Worm (Caenorhabditis elegans) whole organism, early embryonic: ENCODE data around the gene C14B9.3.

Experiments
- B0310.2 ChIP-seq: sonication (generic microtip); optimal IDR thresholded peaks from 2 replicates; lab custom pipeline; 2016; ENCODE audit warnings: mild to moderate bottlenecking, missing genetic modification characterization, missing compliant biosample characterization
- F13C5.2 ChIP-seq: sonication (generic microtip); optimal IDR thresholded peaks from 2 replicates; lab custom pipeline; 2017; ENCODE audit warnings: mild to moderate bottlenecking, missing genetic modification characterization, inconsistent platforms, missing compliant biosample characterization
- aly-1 ChIP-seq: sonication (generic microtip); optimal IDR thresholded peaks from 2 replicates; lab custom pipeline; 2016; ENCODE audit warnings: missing genetic modification characterization, missing compliant biosample characterization
- ama-1 ChIP-seq: fragments of 150-350 bp; optimal IDR thresholded peaks from 2 replicates; lab custom pipeline; 2014
- ceh-13 ChIP-seq: fragments of 200-800 bp; sonication (Bioruptor generic); optimal IDR thresholded peaks from 2 replicates; lab custom pipeline; 2018; ENCODE audit warnings: mild to moderate bottlenecking, missing genetic modification characterization, missing compliant biosample characterization
- ceh-36 ChIP-seq: sonication (generic microtip); optimal IDR thresholded peaks from 2 replicates; lab custom pipeline; 2016; ENCODE audit warnings: missing genetic modification characterization, inconsistent platforms, missing compliant biosample characterization
- ets-7 ChIP-seq: sonication (generic microtip); optimal IDR thresholded peaks from 2 replicates; lab custom pipeline; 2016; ENCODE audit warnings: missing genotype, missing genetic modification characterization, missing compliant biosample characterization
- flt-1 ChIP-seq: fragments of 200-800 bp; sonication (Bioruptor generic); IDR thresholded peaks from 2 replicates; pipeline ENCODE4 v1.3.6; 2022; ENCODE audit warnings: missing genetic modification characterization, missing compliant biosample characterization
- hmbx-1 ChIP-seq: sonication (generic microtip); optimal IDR thresholded peaks from 2 replicates; lab custom pipeline; 2016; ENCODE audit warnings: mild to moderate bottlenecking, missing genetic modification characterization, missing compliant biosample characterization
- hmg-4 ChIP-seq: fragments of 200-800 bp; sonication (Bioruptor generic); optimal IDR thresholded peaks from 2 replicates; lab custom pipeline; 2018; ENCODE audit warnings: mild to moderate bottlenecking, missing genetic modification characterization, missing compliant biosample characterization
- hnd-1 ChIP-seq: sonication (generic microtip); optimal IDR thresholded peaks from 2 replicates; lab custom pipeline; 2016; ENCODE audit warnings: missing genetic modification characterization, missing compliant biosample characterization
- pes-1 ChIP-seq: fragments of 200-800 bp; sonication (Bioruptor generic); IDR thresholded peaks from 2 replicates; pipeline ENCODE4 v1.3.6; 2022; ENCODE audit warnings: missing genetic modification reagents, missing genetic modification characterization, missing compliant biosample characterization
- scrt-1 ChIP-seq: fragments of 200-800 bp; sonication (Bioruptor generic); IDR thresholded peaks from 2 replicates; pipeline ENCODE4 v1.3.6; 2022; ENCODE audit warnings: missing genetic modification characterization, missing compliant biosample characterization
- sea-1 ChIP-seq: fragments of 200-800 bp; sonication (Bioruptor generic); conservative IDR thresholded peaks from 2 replicates; pipeline ENCODE4 v1.3.6; 2022; ENCODE audit warnings: missing genetic modification characterization, missing compliant biosample characterization
- tbx-11 ChIP-seq: fragments of 200-800 bp; sonication (Bioruptor generic); IDR thresholded peaks from 2 replicates; pipeline ENCODE4 v1.3.6; 2022; ENCODE audit warnings: missing genetic modification characterization, missing compliant biosample characterization
- tbx-37 ChIP-seq: fragments of 200-800 bp; sonication (Bioruptor generic); conservative IDR thresholded peaks from 2 replicates; pipeline ENCODE4 v1.3.6; 2022; ENCODE audit warnings: missing genetic modification reagents, missing genetic modification characterization, missing compliant biosample characterization
- tra-4 ChIP-seq: sonication (generic microtip); optimal IDR thresholded peaks from 2 replicates; lab custom pipeline; 2017; ENCODE audit warnings: missing genetic modification characterization, missing compliant biosample characterization

Gene C14B9.3

DNA sequence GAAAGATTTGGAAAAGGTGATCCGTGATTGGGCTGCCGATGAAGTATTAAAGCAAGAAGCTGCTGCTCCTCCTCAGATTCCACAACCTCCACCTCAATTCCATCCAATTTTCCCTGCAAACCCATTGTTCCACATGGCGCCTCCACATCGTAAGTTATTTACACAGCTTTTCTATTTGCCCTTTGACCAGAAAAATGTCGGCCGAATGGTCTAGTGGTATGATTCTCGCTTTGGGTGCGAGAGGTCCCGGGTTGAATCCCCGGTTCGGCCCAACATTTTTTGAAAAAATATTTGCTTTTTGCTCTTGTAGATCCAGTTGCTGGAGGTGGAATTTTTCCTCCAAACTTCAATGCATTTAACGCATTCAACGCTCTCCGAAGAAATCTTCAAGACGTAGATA, 39.4 kb upstream of the C14B9.3 start:
- no peak for TF ChIP-seq pes-1
- 0 out of 2 replicates have a peak, but pooled peaks have one; percentile 8 for TF ChIP-seq scrt-1 (GFP tag; lab: Robert Waterston, UW)

- no peak for TF ChIP-seq tbx-11 (GFP tag; lab: Robert Waterston, UW)
- TF ChIP-seq hmbx-1 (tag; lab: Kevin White, UChicago) = no peak
- no peak for TF ChIP-seq ets-7 (tag; lab: Kevin White, UChicago)
- TF ChIP-seq hnd-1 (tag; lab: Kevin White, UChicago) = no peak
- TF ChIP-seq aly-1 (tag; lab: Kevin White, UChicago) = no peak
- TF ChIP-seq hmg-4 = no peak
- TF ChIP-seq F13C5.2 (tag; lab: Kevin White, UChicago) = no peak
- TF ChIP-seq tbx-37 = no peak
- no peak for TF ChIP-seq pes-1
- no peak for TF ChIP-seq B0310.2 (tag; lab: Kevin White, UChicago)
- TF ChIP-seq ceh-36 (tag; lab: Kevin White, UChicago) = no peak
- TF ChIP-seq flt-1 = no peak
- no peak for TF ChIP-seq ceh-13 (GFP tag; lab: Kevin White, UChicago)
- no peak for TF ChIP-seq tra-4 (tag; lab: Kevin White, UChicago)
- TF ChIP-seq ama-1 (lab: Kevin White, UChicago) = no peak
- TF ChIP-seq scrt-1 (GFP tag; lab: Robert Waterston, UW) = no peak
Measured at ce11 chrIII:8077180-8077579, 31.4 kb upstream of the C14B9.3 start.

DNA sequence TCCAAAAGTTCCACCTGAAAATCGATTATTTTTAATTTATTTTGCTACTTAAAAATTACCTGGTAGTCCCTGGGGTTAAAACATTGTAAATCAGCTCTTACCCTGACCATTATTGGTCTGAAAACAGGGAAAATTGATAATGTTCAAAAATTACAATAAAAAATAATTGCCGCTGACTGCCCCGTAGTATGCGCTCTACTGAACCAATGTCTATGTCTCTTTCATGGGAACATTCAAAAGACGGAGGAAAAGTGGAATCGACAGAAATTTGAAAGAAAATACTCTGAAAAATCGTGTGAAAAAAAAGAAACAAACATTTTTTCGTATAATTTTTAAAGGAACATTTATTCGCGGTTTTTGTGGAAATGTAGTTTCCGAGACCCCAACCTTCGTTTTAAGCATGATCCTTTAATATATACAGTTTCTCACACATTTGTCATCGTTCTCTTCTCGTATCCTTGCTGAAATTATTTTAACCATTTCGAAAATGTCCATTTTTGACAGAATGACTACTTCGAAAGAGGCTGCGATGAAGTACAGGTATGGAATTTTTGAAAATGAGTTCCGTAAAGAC, 28.3 kb upstream of the C14B9.3 start, which contains the start of the genes dcr-1 and apc-2:
dcr-1 (minus strand) TSS at position 117 of the 574 bp plus-strand sequence.
apc-2 (plus strand) TSS at position 465 of the 574 bp plus-strand sequence.
- TF ChIP-seq ama-1 (lab: Kevin White, UChicago) (no peak), pes-1 (no peak), ceh-13 (GFP tag; lab: Kevin White, UChicago) (no peak), ets-7 (tag; lab: Kevin White, UChicago) (no peak), hmg-4 (no peak), ceh-36 (tag; lab: Kevin White, UChicago) (no peak), sea-1 (GFP tag; lab: Robert Waterston, UW) (no peak), hmbx-1 (tag; lab: Kevin White, UChicago) (no peak)

ce11 chrIII:8085355-8085754, 23.2 kb upstream of the C14B9.3 start, which contains the start of the genes K06H7.7 and grp-1:
K06H7.7 (minus strand) TSS chrIII:8085475.
grp-1 (plus strand) TSS chrIII:8085705.
- no peak for TF ChIP-seq flt-1
- TF ChIP-seq F13C5.2 (tag; lab: Kevin White, UChicago) = no peak
- TF ChIP-seq ceh-13 (GFP tag; lab: Kevin White, UChicago) = no peak
- TF ChIP-seq tbx-11 (GFP tag; lab: Robert Waterston, UW) = no peak
- TF ChIP-seq scrt-1 (GFP tag; lab: Robert Waterston, UW) = no peak
- no peak for TF ChIP-seq hmbx-1 (tag; lab: Kevin White, UChicago)

- TF ChIP-seq pes-1 (no peak), ceh-13 (GFP tag; lab: Kevin White, UChicago) (no peak), hmbx-1 (tag; lab: Kevin White, UChicago) (no peak), scrt-1 (GFP tag; lab: Robert Waterston, UW) (no peak), hmg-4 (no peak), flt-1 (no peak), aly-1 (tag; lab: Kevin White, UChicago) (no peak), hnd-1 (tag; lab: Kevin White, UChicago) (no peak), ama-1 (lab: Kevin White, UChicago) (no peak), ceh-36 (tag; lab: Kevin White, UChicago) (no peak)
Measured at ce11 chrIII:8088235-8088634, 20.4 kb upstream of the C14B9.3 start, which contains the start of gene vms-1. vms-1 (plus strand) TSS chrIII:8088535.

- TF ChIP-seq hmbx-1 (tag; lab: Kevin White, UChicago) = no peak
- no peak for TF ChIP-seq F13C5.2 (tag; lab: Kevin White, UChicago)
- no peak for TF ChIP-seq tbx-11 (GFP tag; lab: Robert Waterston, UW)
- TF ChIP-seq ets-7 (tag; lab: Kevin White, UChicago) = no peak
- TF ChIP-seq scrt-1 (GFP tag; lab: Robert Waterston, UW) = no peak
- TF ChIP-seq pes-1 = no peak
- TF ChIP-seq ama-1 (lab: Kevin White, UChicago) = no peak
- no peak for TF ChIP-seq ceh-13 (GFP tag; lab: Kevin White, UChicago)
- no peak for TF ChIP-seq hnd-1 (tag; lab: Kevin White, UChicago)
- no peak for TF ChIP-seq B0310.2 (tag; lab: Kevin White, UChicago)
- no peak for TF ChIP-seq flt-1
- no peak for TF ChIP-seq sea-1 (GFP tag; lab: Robert Waterston, UW)
- no peak for TF ChIP-seq hmg-4
- TF ChIP-seq tbx-37 = no peak
- no peak for TF ChIP-seq ceh-36 (tag; lab: Kevin White, UChicago)
- no peak for TF ChIP-seq tra-4 (tag; lab: Kevin White, UChicago)
- no peak for TF ChIP-seq aly-1 (tag; lab: Kevin White, UChicago)
Measured at ce11 chrIII:8091408-8091807, 17.2 kb upstream of the C14B9.3 start, which contains the start of gene idi-1. idi-1 (plus strand) TSS chrIII:8091708.

DNA sequence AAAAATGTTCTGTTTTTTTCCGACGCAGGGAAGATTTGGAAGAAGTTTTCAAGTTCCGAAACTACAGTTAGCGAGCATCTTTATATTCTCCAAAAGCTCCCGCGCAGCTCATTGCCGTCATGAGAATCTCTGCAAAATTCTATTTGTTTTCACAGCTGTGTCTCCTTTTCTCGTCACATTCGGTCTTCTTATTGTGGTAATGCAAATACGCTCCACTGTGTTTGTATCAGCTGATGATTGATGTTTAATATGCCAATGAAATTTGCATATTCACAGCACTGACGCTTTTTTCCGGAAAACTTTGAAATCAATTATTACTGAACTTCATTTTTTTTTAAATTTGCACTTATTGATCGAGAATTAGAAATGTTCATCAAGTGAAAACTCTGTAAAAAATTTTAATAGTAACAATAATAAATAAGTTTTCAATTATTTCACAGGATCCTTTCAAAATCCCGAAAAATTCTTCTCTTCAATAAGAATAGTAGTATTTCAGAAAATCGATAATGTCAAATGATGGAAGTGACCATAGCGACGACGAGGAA, 15.4 kb upstream of the C14B9.3 start, which contains the start of gene K06H7.2:
K06H7.2 (plus strand) TSS at position 495 of the 545 bp plus-strand sequence.
- no peak for TF ChIP-seq sea-1 (GFP tag; lab: Robert Waterston, UW)
- no peak for TF ChIP-seq pes-1
- TF ChIP-seq tbx-11 (GFP tag; lab: Robert Waterston, UW) = no peak
- TF ChIP-seq tra-4 (tag; lab: Kevin White, UChicago) = no peak
- no peak for TF ChIP-seq F13C5.2 (tag; lab: Kevin White, UChicago)
- no peak for TF ChIP-seq hmg-4
- TF ChIP-seq hmbx-1 (tag; lab: Kevin White, UChicago) = no peak
- no peak for TF ChIP-seq ama-1 (lab: Kevin White, UChicago)
- TF ChIP-seq ceh-36 (tag; lab: Kevin White, UChicago) = no peak
- no peak for TF ChIP-seq ets-7 (tag; lab: Kevin White, UChicago)
- TF ChIP-seq aly-1 (tag; lab: Kevin White, UChicago) = no peak
